Worm (Caenorhabditis elegans) whole organism, L4 larva: ENCODE measurements around the gene clec-240.

Experiments
- ama-1 ChIP-seq: fragments of 150-350 bp; optimal IDR thresholded peaks from 2 replicates; lab custom pipeline; 2014; ENCODE audit warnings: inconsistent platforms, mixed read lengths
- jun-1 ChIP-seq: fragments of 150-350 bp; optimal IDR thresholded peaks from 2 replicates; lab custom pipeline; 2014; ENCODE audit warnings: missing biosample characterization, missing genetic modification reagents, missing genetic modification characterization
- lsy-2 ChIP-seq, 2 experiments: fragments of 150-350 bp in 1 of 2; sonication (generic microtip) in 1 of 2; optimal IDR thresholded peaks; 2 replicates each; lab custom pipeline; 2014 to 2017; ENCODE audit warnings: missing biosample characterization in 2 of 2, missing genetic modification characterization in 2 of 2
- mep-1 ChIP-seq: fragments of 150-350 bp; sonication (generic microtip); optimal IDR thresholded peaks from 3 replicates; lab custom pipeline; 2014; ENCODE audit warnings: missing biosample characterization, missing genetic modification characterization
- snpc-4 ChIP-seq: fragments of 150-350 bp; optimal IDR thresholded peaks from 2 replicates; lab custom pipeline; 2014; ENCODE audit warnings: missing biosample characterization, missing genetic modification characterization
- tra-1 ChIP-seq: fragments of 200-800 bp; sonication (Bioruptor generic); IDR thresholded peaks from 2 replicates; pipeline ENCODE4 v1.3.6; 2022; ENCODE audit warnings: missing genetic modification reagents, missing genetic modification characterization, missing compliant biosample characterization

- TF ChIP-seq ama-1 (lab: Kevin White, UChicago) = no peak
- TF ChIP-seq tra-1 = no peak
- no peak for TF ChIP-seq mep-1 (tag; lab: Kevin White, UChicago)
- TF ChIP-seq lsy-2 (tag; optimal IDR thresholded peaks at IDR 0.05; lab: Kevin White, UChicago) = no peak
- no peak for TF ChIP-seq snpc-4 (tag; lab: Kevin White, UChicago)
- no peak for TF ChIP-seq jun-1 (tag; lab: Kevin White, UChicago)
These were observed 7.0 kb downstream of the clec-240 start, which contains the start of gene srh-97 for ce11 chrV:17016787-17017186.
